Worm (Caenorhabditis elegans) whole organism, late embryonic: ENCODE measurements around the gene Y73B6BL.12.
"Not testable (repeated sequence)": the region's sequence is repeated elsewhere in the genome, so short reads cannot be mapped to it uniquely, and the experiment has no call there.

Source experiments
- C38D4.7 ChIP-seq: fragments of 200-800 bp; sonication (Bioruptor generic); optimal IDR thresholded peaks from 2 replicates; lab custom pipeline; 2018; ENCODE audit warnings: mild to moderate bottlenecking, missing genetic modification characterization, moderate library complexity, missing compliant biosample characterization
- F13H6.1 ChIP-seq: sonication (generic microtip); optimal IDR thresholded peaks from 2 replicates; lab custom pipeline; 2016; ENCODE audit warnings: missing genetic modification characterization, missing compliant biosample characterization
- ama-1 ChIP-seq: fragments of 150-350 bp; optimal IDR thresholded peaks from 2 replicates; lab custom pipeline; 2014
- ceh-24 ChIP-seq: sonication (generic microtip); optimal IDR thresholded peaks from 2 replicates; lab custom pipeline; 2016; ENCODE audit warnings: mild to moderate bottlenecking, missing genetic modification characterization, missing compliant biosample characterization
- ceh-30 ChIP-seq: fragments of 150-350 bp; optimal IDR thresholded peaks from 2 replicates; lab custom pipeline; 2014; ENCODE audit warnings: missing biosample characterization, missing genetic modification characterization
- ceh-31 ChIP-seq: sonication (generic microtip); optimal IDR thresholded peaks from 2 replicates; lab custom pipeline; 2016; ENCODE audit warnings: missing genetic modification characterization, missing compliant biosample characterization
- ceh-6 ChIP-seq: fragments of 200-800 bp; sonication (Bioruptor generic); optimal IDR thresholded peaks from 2 replicates; lab custom pipeline; 2018; ENCODE audit warnings: mild to moderate bottlenecking, missing genetic modification characterization, missing compliant biosample characterization
- ceh-9 ChIP-seq: sonication (generic microtip); optimal IDR thresholded peaks from 2 replicates; lab custom pipeline; 2016; ENCODE audit warnings: mild to moderate bottlenecking, missing genetic modification characterization, inconsistent platforms, missing compliant biosample characterization
- dmd-4 ChIP-seq: sonication (generic microtip); optimal IDR thresholded peaks from 2 replicates; lab custom pipeline; 2016; ENCODE audit warnings: borderline replicate concordance, missing genetic modification characterization, missing compliant biosample characterization
- eyg-1 ChIP-seq: sonication (generic microtip); optimal IDR thresholded peaks from 2 replicates; lab custom pipeline; 2016; ENCODE audit warnings: missing genotype, missing genetic modification characterization, missing compliant biosample characterization
- fkh-10 ChIP-seq: fragments of 150-350 bp; optimal IDR thresholded peaks from 2 replicates; lab custom pipeline; 2014; ENCODE audit warnings: missing biosample characterization, missing genetic modification reagents, missing genetic modification characterization
- fkh-6 ChIP-seq: sonication (generic microtip); optimal IDR thresholded peaks from 2 replicates; lab custom pipeline; 2016; ENCODE audit warnings: missing genetic modification characterization, missing compliant biosample characterization
- gmeb-2 ChIP-seq: sonication (generic microtip); optimal IDR thresholded peaks from 2 replicates; lab custom pipeline; 2016; ENCODE audit warnings: missing genetic modification characterization, inconsistent platforms, missing compliant biosample characterization
- hlh-13 ChIP-seq: fragments of 200-800 bp; sonication (Bioruptor generic); optimal IDR thresholded peaks from 2 replicates; lab custom pipeline; 2018; ENCODE audit warnings: mild to moderate bottlenecking, missing genetic modification characterization, missing compliant biosample characterization
- hlh-6 ChIP-seq: sonication (generic microtip); optimal IDR thresholded peaks from 2 replicates; lab custom pipeline; 2016; ENCODE audit warnings: missing genotype, missing genetic modification characterization, missing compliant biosample characterization
- hlh-8 ChIP-seq: sonication (generic microtip); optimal IDR thresholded peaks from 2 replicates; lab custom pipeline; 2016; ENCODE audit warnings: missing genotype, missing genetic modification characterization, missing compliant biosample characterization
- lim-6 ChIP-seq: sonication (generic microtip); optimal IDR thresholded peaks from 2 replicates; lab custom pipeline; 2016; ENCODE audit warnings: missing genetic modification characterization, missing compliant biosample characterization
- madf-2 ChIP-seq: sonication (generic microtip); optimal IDR thresholded peaks from 2 replicates; lab custom pipeline; 2017; ENCODE audit warnings: missing genetic modification characterization, missing compliant biosample characterization
- mec-3 ChIP-seq: sonication (generic microtip); optimal IDR thresholded peaks from 2 replicates; lab custom pipeline; 2016; ENCODE audit warnings: borderline replicate concordance, missing genetic modification characterization, missing compliant biosample characterization
- nhr-11 ChIP-seq: fragments of 150-350 bp; optimal IDR thresholded peaks from 2 replicates; lab custom pipeline; 2014; ENCODE audit warnings: missing biosample characterization, missing genetic modification characterization
- odd-2 ChIP-seq: sonication (generic microtip); optimal IDR thresholded peaks from 2 replicates; lab custom pipeline; 2017; ENCODE audit warnings: antibody characterized with exemption, mild to moderate bottlenecking, missing genetic modification characterization, missing compliant biosample characterization
- pag-3 ChIP-seq: sonication (generic microtip); optimal IDR thresholded peaks from 2 replicates; lab custom pipeline; 2016; ENCODE audit warnings: missing compliant biosample characterization, missing genetic modification characterization, borderline replicate concordance
- pha-2 ChIP-seq: sonication (generic microtip); optimal IDR thresholded peaks from 2 replicates; lab custom pipeline; 2017; ENCODE audit warnings: mild to moderate bottlenecking, missing genetic modification characterization, missing compliant biosample characterization
- rnt-1 ChIP-seq: sonication (generic microtip); optimal IDR thresholded peaks from 2 replicates; lab custom pipeline; 2016; ENCODE audit warnings: missing genetic modification characterization, missing compliant biosample characterization
- sdc-2 ChIP-seq: sonication (generic microtip); optimal IDR thresholded peaks from 2 replicates; lab custom pipeline; 2016; ENCODE audit warnings: missing genotype, missing genetic modification characterization, missing compliant biosample characterization
- sox-4 ChIP-seq: sonication (generic microtip); optimal IDR thresholded peaks from 2 replicates; lab custom pipeline; 2017; ENCODE audit warnings: mild to moderate bottlenecking, missing genetic modification characterization, inconsistent platforms, missing compliant biosample characterization
- tbx-7 ChIP-seq: sonication (generic microtip); optimal IDR thresholded peaks from 2 replicates; lab custom pipeline; 2016; ENCODE audit warnings: missing genotype, missing genetic modification characterization, missing compliant biosample characterization
- unc-42 ChIP-seq: sonication (generic microtip); optimal IDR thresholded peaks from 2 replicates; lab custom pipeline; 2016; ENCODE audit warnings: missing genotype, missing genetic modification characterization, missing compliant biosample characterization
- unc-55 ChIP-seq: sonication (generic microtip); optimal IDR thresholded peaks from 2 replicates; lab custom pipeline; 2017; ENCODE audit warnings: missing biosample characterization, missing genetic modification reagents, missing genetic modification characterization
- unc-86 ChIP-seq: sonication (generic microtip); optimal IDR thresholded peaks from 2 replicates; lab custom pipeline; 2016; ENCODE audit warnings: missing genetic modification characterization, missing compliant biosample characterization
- zip-5 ChIP-seq: sonication (generic microtip); optimal IDR thresholded peaks from 2 replicates; lab custom pipeline; 2016; ENCODE audit warnings: missing genetic modification characterization, missing compliant biosample characterization
- ztf-16 ChIP-seq: sonication (generic microtip); optimal IDR thresholded peaks from 2 replicates; lab custom pipeline; 2017; ENCODE audit warnings: missing genetic modification characterization, missing compliant biosample characterization

Y73B6BL.12 gene

ce11 chrIV:6317357-6317756, at the start of gene Y73B6BL.12:
TSS of gene Y73B6BL.12 (minus strand) at chrIV:6317457.
- TF ChIP-seq nhr-11; ceh-9 (tag; lab: Kevin White, UChicago); zip-5 (tag; lab: Kevin White, UChicago): not testable (repeated sequence)

- TF ChIP-seq gmeb-2 (tag; lab: Kevin White, UChicago) (no peak), mec-3 (tag; lab: Kevin White, UChicago) (no peak), F13H6.1 (tag; lab: Kevin White, UChicago) (no peak), ceh-24 (tag; lab: Kevin White, UChicago) (no peak), unc-86 (no peak), C38D4.7 (GFP tag; lab: Kevin White, UChicago) (no peak), fkh-10 (GFP tag; lab: Kevin White, UChicago) (peak; percentile 36), unc-42 (tag; lab: Kevin White, UChicago) (peak; percentile 94), ceh-31 (tag; lab: Kevin White, UChicago) (no peak), hlh-8 (tag; lab: Kevin White, UChicago) (no peak), sox-4 (no peak), hlh-6 (tag; lab: Kevin White, UChicago) (no peak), lim-6 (tag; lab: Kevin White, UChicago) (no peak)
Observed at ce11 chrIV:6366032-6366431, 48.8 kb upstream of the Y73B6BL.12 start.

ce11 chrIV:6365045-6365444, 47.8 kb upstream of the Y73B6BL.12 start, which contains the start of gene Y73B6BL.270:
TSS of gene Y73B6BL.270 (plus strand) at chrIV:6365345.
- no peak for TF ChIP-seq sox-4
- no peak for TF ChIP-seq dmd-4 (tag; lab: Kevin White, UChicago)
- TF ChIP-seq rnt-1 = no peak
- no peak for TF ChIP-seq odd-2 (tag; lab: Kevin White, UChicago)
- no peak for TF ChIP-seq ceh-30 (tag; lab: Kevin White, UChicago)
- no peak for TF ChIP-seq madf-2
- no peak for TF ChIP-seq hlh-13
- TF ChIP-seq ceh-6 (GFP tag; lab: Kevin White, UChicago) = no peak
- TF ChIP-seq ceh-31 (tag; lab: Kevin White, UChicago) = no peak
- TF ChIP-seq pha-2 (tag; lab: Kevin White, UChicago) = no peak
- TF ChIP-seq eyg-1 = no peak
- no peak for TF ChIP-seq unc-42 (tag; lab: Kevin White, UChicago)
- TF ChIP-seq hlh-6 (tag; lab: Kevin White, UChicago) = no peak
- no peak for TF ChIP-seq tbx-7
- no peak for TF ChIP-seq ama-1 (lab: Kevin White, UChicago)
- no peak for TF ChIP-seq fkh-6 (tag; lab: Kevin White, UChicago)
- no peak for TF ChIP-seq nhr-11
- no peak for TF ChIP-seq sdc-2 (tag; lab: Kevin White, UChicago)

ce11 chrIV:6363604-6364003, 46.3 kb upstream of the Y73B6BL.12 start:
- no peak for TF ChIP-seq pag-3 (tag; lab: Kevin White, UChicago)
- TF ChIP-seq unc-42 (tag; lab: Kevin White, UChicago) = peak; percentile 90
- TF ChIP-seq, all 69 proteins: peak for 1

- no peak for TF ChIP-seq ztf-16 (tag; lab: Kevin White, UChicago)
- TF ChIP-seq unc-42 (tag; lab: Kevin White, UChicago) = peak; percentile 13
Observed at ce11 chrIV:6361668-6362067, 44.4 kb upstream of the Y73B6BL.12 start, which contains the start of gene Y73B6BL.47. TSS of gene Y73B6BL.47 (plus strand) at chrIV:6361968.

- not testable (repeated sequence) for TF ChIP-seq C38D4.7 (GFP tag; lab: Kevin White, UChicago); unc-55 (GFP tag; lab: Kevin White, UChicago); pha-2 (tag; lab: Kevin White, UChicago)
Observed at ce11 chrIV:6347213-6347612, 30.0 kb upstream of the Y73B6BL.12 start, which contains the start of gene Y73B6BL.289. TSS of gene Y73B6BL.289 (plus strand) at chrIV:6347513.
